Fruit fly (Drosophila melanogaster) whole organism, embryonic: Measurements from ENCODE around the gene CG16985.

Experiments used
- ATbp ChIP-seq: fragments of 200-800 bp; sonication (Bioruptor generic); optimal IDR thresholded peaks from 2 replicates; lab custom pipeline; 2017; ENCODE audit warnings: missing biosample characterization, mild to moderate bottlenecking, missing genetic modification characterization, missing genetic modification reagents
- Adf1 ChIP-seq: fragments of 200-800 bp; sonication (Bioruptor generic); IDR thresholded peaks from 2 replicates; pipeline ENCODE4 v1.3.6; 2022; ENCODE audit warnings: missing biosample characterization, missing genetic modification characterization
- B-H1 ChIP-seq: fragments of 200-800 bp; sonication (Bioruptor generic); IDR thresholded peaks from 3 replicates; pipeline ENCODE4 v1.3.6; 2022; ENCODE audit warnings: missing biosample characterization, missing genetic modification characterization
- CG10147 ChIP-seq: fragments of 200-800 bp; sonication (Bioruptor generic); optimal IDR thresholded peaks from 2 replicates; lab custom pipeline; 2019; ENCODE audit warnings: missing biosample characterization, mild to moderate bottlenecking, missing genetic modification characterization, moderate library complexity
- CG10274 ChIP-seq: fragments of 200-800 bp; sonication (Bioruptor generic); optimal IDR thresholded peaks from 3 replicates; lab custom pipeline; 2017; ENCODE audit warnings: missing biosample characterization, mild to moderate bottlenecking, missing genetic modification characterization
- CG10565 ChIP-seq: fragments of 200-800 bp; sonication (Bioruptor generic); optimal IDR thresholded peaks from 3 replicates; lab custom pipeline; 2016; ENCODE audit warnings: missing biosample characterization, mild to moderate bottlenecking, missing genetic modification characterization
- CG14667 ChIP-seq: fragments of 200-800 bp; sonication (Bioruptor generic); IDR thresholded peaks from 2 replicates; pipeline ENCODE4 v1.3.6; 2022; ENCODE audit warnings: missing biosample characterization, missing genetic modification characterization
- CG16815 ChIP-seq: fragments of 200-800 bp; sonication (Bioruptor generic); optimal IDR thresholded peaks from 3 replicates; lab custom pipeline; 2017; ENCODE audit warnings: missing biosample characterization, mild to moderate bottlenecking, missing genetic modification characterization
- CG2116 ChIP-seq: fragments of 200-800 bp; sonication (Bioruptor generic); optimal IDR thresholded peaks from 3 replicates; lab custom pipeline; 2018; ENCODE audit warnings: missing biosample characterization, mild to moderate bottlenecking, missing genetic modification characterization
- CG33213 ChIP-seq: fragments of 200-800 bp; sonication (Bioruptor generic); optimal IDR thresholded peaks from 3 replicates; lab custom pipeline; 2016; ENCODE audit warnings: missing biosample characterization, missing genetic modification characterization
- CG34224 ChIP-seq: fragments of 200-800 bp; sonication (Bioruptor generic); IDR thresholded peaks from 3 replicates; pipeline ENCODE4 v1.3.6; 2022; ENCODE audit warnings: missing biosample characterization, missing genetic modification characterization; ENCODE audit not compliant: partially characterized antibody
- CG4730 ChIP-seq: fragments of 200-800 bp; sonication (Bioruptor generic); IDR thresholded peaks from 2 replicates; pipeline ENCODE4 v1.3.6; 2022; ENCODE audit warnings: missing biosample characterization, missing genetic modification characterization
- CG6175 ChIP-seq: fragments of 200-800 bp; sonication (Bioruptor generic); IDR thresholded peaks from 3 replicates; pipeline ENCODE4 v1.3.6; 2022; ENCODE audit warnings: missing biosample characterization, missing genetic modification characterization
- CG7556 ChIP-seq: fragments of 200-800 bp; sonication (Bioruptor generic); optimal IDR thresholded peaks from 2 replicates; lab custom pipeline; 2017; ENCODE audit warnings: missing biosample characterization, mild to moderate bottlenecking, missing genetic modification characterization
- CG8089 ChIP-seq: fragments of 200-800 bp; sonication (Bioruptor generic); optimal IDR thresholded peaks from 3 replicates; lab custom pipeline; 2016; ENCODE audit warnings: missing biosample characterization, missing genetic modification characterization
- CG9797 ChIP-seq: fragments of 200-800 bp; sonication (Bioruptor generic); optimal IDR thresholded peaks from 3 replicates; lab custom pipeline; 2018; ENCODE audit warnings: missing biosample characterization, mild to moderate bottlenecking, missing genetic modification characterization
- Camta ChIP-seq: fragments of 200-800 bp; sonication (Bioruptor generic); optimal IDR thresholded peaks from 2 replicates; lab custom pipeline; 2016; ENCODE audit warnings: missing biosample characterization, missing genetic modification characterization
- D ChIP-seq, 2 experiments: fragments of 200-800 bp in 1 of 2; fragments of >200 bp in 1 of 2; sonication (Bioruptor generic) in 1 of 2; optimal IDR thresholded peaks; 2 replicates in 1 of 2; 3 replicates in 1 of 2; lab custom pipeline; 2017; ENCODE audit warnings: mild to moderate bottlenecking in 1 of 2, missing biosample characterization in 1 of 2, missing genetic modification characterization in 1 of 2, missing genetic modification reagents in 1 of 2
- Dad ChIP-seq: fragments of 200-800 bp; sonication (Bioruptor generic); optimal IDR thresholded peaks from 3 replicates; lab custom pipeline; 2016; ENCODE audit warnings: missing biosample characterization, missing genetic modification characterization
- Dbx ChIP-seq: fragments of 200-800 bp; sonication (Bioruptor generic); IDR thresholded peaks from 3 replicates; pipeline ENCODE4 v1.3.6; 2022; ENCODE audit warnings: missing biosample characterization, missing genetic modification characterization
- Deaf1 ChIP-seq: fragments of 200-800 bp; optimal IDR thresholded peaks from 3 replicates; lab custom pipeline; 2019; ENCODE audit warnings: missing biosample characterization, mild to moderate bottlenecking, missing genetic modification characterization, moderate library complexity
- Dip3 ChIP-seq: fragments of 200-800 bp; sonication (Bioruptor generic); optimal IDR thresholded peaks from 3 replicates; lab custom pipeline; 2016; ENCODE audit warnings: missing biosample characterization, missing genetic modification characterization
- Elba2 ChIP-seq: fragments of 200-800 bp; sonication (Bioruptor generic); optimal IDR thresholded peaks from 3 replicates; lab custom pipeline; 2016; ENCODE audit warnings: missing biosample characterization, missing genetic modification characterization
- Fer1 ChIP-seq: fragments of 200-800 bp; sonication (Bioruptor generic); optimal IDR thresholded peaks from 2 replicates; lab custom pipeline; 2017; ENCODE audit warnings: missing biosample characterization, mild to moderate bottlenecking, missing genetic modification characterization
- HLH3B ChIP-seq: fragments of 200-800 bp; sonication (Bioruptor generic); IDR thresholded peaks from 2 replicates; pipeline ENCODE4 v1.3.6; 2022; ENCODE audit warnings: missing biosample characterization, missing genetic modification characterization
- HmgZ ChIP-seq: fragments of 200-800 bp; sonication (Bioruptor generic); optimal IDR thresholded peaks from 2 replicates; lab custom pipeline; 2018; ENCODE audit warnings: missing biosample characterization, mild to moderate bottlenecking, missing genetic modification characterization
- Rfx ChIP-seq: fragments of 200-800 bp; sonication (Bioruptor generic); IDR thresholded peaks from 2 replicates; pipeline ENCODE4 v1.3.6; 2022; ENCODE audit warnings: missing biosample characterization, missing genetic modification characterization
- Six4 ChIP-seq: fragments of 200-800 bp; sonication (Bioruptor generic); optimal IDR thresholded peaks from 2 replicates; lab custom pipeline; 2016; ENCODE audit warnings: missing biosample characterization, missing genetic modification characterization
- Sox100B ChIP-seq: fragments of 200-800 bp; sonication (Bioruptor generic); optimal IDR thresholded peaks from 3 replicates; lab custom pipeline; 2018; ENCODE audit warnings: missing biosample characterization, mild to moderate bottlenecking, missing genetic modification characterization
- al ChIP-seq: fragments of 200-800 bp; sonication (Bioruptor generic); IDR thresholded peaks from 2 replicates; pipeline ENCODE4 v1.3.6; 2022; ENCODE audit warnings: missing biosample characterization, missing genetic modification characterization
- ase ChIP-seq: fragments of 200-800 bp; sonication (Bioruptor generic); IDR thresholded peaks from 3 replicates; pipeline ENCODE4 v1.3.6; 2022; ENCODE audit warnings: missing biosample characterization, missing genetic modification characterization
- chinmo ChIP-seq: fragments of 200-800 bp; sonication (Bioruptor generic); IDR thresholded peaks from 4 replicates; pipeline ENCODE4 v1.3.6; 2022; ENCODE audit warnings: missing biosample characterization, missing genetic modification characterization; ENCODE audit not compliant: partially characterized antibody
- crol ChIP-seq: fragments of 200-800 bp; sonication (Bioruptor generic); IDR thresholded peaks from 2 replicates; pipeline ENCODE4 v1.3.6; 2022; ENCODE audit warnings: missing biosample characterization, missing genetic modification characterization
- gem ChIP-seq: fragments of 200-800 bp; sonication (Bioruptor generic); optimal IDR thresholded peaks from 2 replicates; lab custom pipeline; 2019; ENCODE audit warnings: missing biosample characterization, mild to moderate bottlenecking, missing genetic modification characterization, moderate library complexity
- hbn ChIP-seq: fragments of 200-800 bp; sonication (Bioruptor generic); IDR thresholded peaks from 2 replicates; pipeline ENCODE4 v1.3.6; 2022; ENCODE audit warnings: missing biosample characterization, missing genetic modification characterization; ENCODE audit not compliant: partially characterized antibody
- hkb ChIP-seq, 2 experiments: fragments of 200-800 bp in 1 of 2; fragments of >200 bp in 1 of 2; sonication (Bioruptor generic) in 1 of 2; IDR thresholded peaks in 1 of 2; optimal IDR thresholded peaks in 1 of 2; 2 replicates each; pipeline versions ENCODE4 v1.3.6 to Lab custom; 2017 to 2022; ENCODE audit warnings: missing biosample characterization in 1 of 2, missing genetic modification characterization in 1 of 2
- nau ChIP-seq: fragments of 200-800 bp; sonication (Bioruptor generic); optimal IDR thresholded peaks from 3 replicates; lab custom pipeline; 2017; ENCODE audit warnings: missing biosample characterization, mild to moderate bottlenecking, missing genetic modification characterization, missing genetic modification reagents
- oc ChIP-seq: fragments of 200-800 bp; sonication (Bioruptor generic); optimal IDR thresholded peaks from 2 replicates; lab custom pipeline; 2018; ENCODE audit warnings: missing biosample characterization, mild to moderate bottlenecking, missing genetic modification characterization, moderate library complexity
- peb ChIP-seq: fragments of 200-800 bp; sonication (Bioruptor generic); IDR thresholded peaks from 2 replicates; pipeline ENCODE4 v1.3.6; 2022; ENCODE audit warnings: missing biosample characterization, missing genetic modification characterization
- psq ChIP-seq: fragments of 200-800 bp; sonication (Bioruptor generic); optimal IDR thresholded peaks from 2 replicates; lab custom pipeline; 2017; ENCODE audit warnings: missing biosample characterization, missing genetic modification characterization
- sd ChIP-seq: fragments of 200-800 bp; sonication (Bioruptor generic); optimal IDR thresholded peaks from 3 replicates; lab custom pipeline; 2018; ENCODE audit warnings: missing biosample characterization, mild to moderate bottlenecking, missing genetic modification characterization, moderate library complexity
- slbo ChIP-seq: fragments of 200-800 bp; sonication (Bioruptor generic); IDR thresholded peaks from 2 replicates; pipeline ENCODE4 v1.3.6; 2022; ENCODE audit warnings: missing biosample characterization, missing genetic modification characterization
- so ChIP-seq: fragments of 200-800 bp; sonication (Bioruptor generic); IDR thresholded peaks from 3 replicates; pipeline ENCODE4 v1.3.6; 2022; ENCODE audit warnings: missing biosample characterization, missing genetic modification characterization
- stc ChIP-seq: fragments of 200-800 bp; sonication (Bioruptor generic); IDR thresholded peaks from 2 replicates; pipeline ENCODE4 v1.3.6; 2022; ENCODE audit warnings: missing biosample characterization, missing genetic modification characterization
- tin ChIP-seq: fragments of 200-800 bp; sonication (Bioruptor generic); optimal IDR thresholded peaks from 3 replicates; lab custom pipeline; 2016; ENCODE audit warnings: missing biosample characterization, missing genetic modification characterization
- ttk ChIP-seq: fragments of 200-800 bp; sonication (Bioruptor generic); IDR thresholded peaks from 2 replicates; pipeline ENCODE4 v2.1.2; 2022; ENCODE audit warnings: missing biosample characterization, missing genetic modification characterization
- unc-4 ChIP-seq: fragments of 200-800 bp; sonication (Bioruptor generic); IDR thresholded peaks from 2 replicates; pipeline ENCODE4 v1.3.6; 2022; ENCODE audit warnings: missing biosample characterization, missing genetic modification characterization; ENCODE audit not compliant: partially characterized antibody
- zen2 ChIP-seq: fragments of 200-800 bp; sonication (Bioruptor generic); IDR thresholded peaks from 3 replicates; pipeline ENCODE4 v1.3.6; 2022; ENCODE audit warnings: missing biosample characterization, missing genetic modification characterization; ENCODE audit not compliant: partially characterized antibody

Gene CG16985

DNA sequence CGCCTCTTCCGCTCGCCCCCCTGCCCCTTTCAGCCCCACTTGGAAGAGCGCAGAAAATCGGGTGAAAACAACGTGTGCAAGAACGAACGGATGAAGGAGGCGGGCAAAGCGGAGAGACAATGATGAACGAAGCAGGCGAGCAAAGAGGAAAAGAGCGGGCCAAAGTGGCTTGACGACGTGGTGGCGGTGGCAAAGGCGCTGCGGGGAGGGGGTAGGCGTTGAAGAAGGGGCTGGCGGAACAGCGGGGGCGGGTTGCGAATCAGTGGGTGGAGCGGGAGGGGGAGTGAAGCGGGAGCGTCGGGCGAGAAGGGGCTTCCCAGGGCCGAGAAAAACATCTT lies 33.6 kb downstream of the CG16985 start (continued):
- TF ChIP-seq D (optimal IDR thresholded peaks at IDR 0.05; lab: Kevin White, UChicago) (no peak), D (GFP tag; optimal IDR thresholded peaks at IDR 0.05; lab: Kevin White, UChicago) (no peak), Sox100B (GFP tag; lab: Kevin White, UChicago) (no peak), nau (peak; percentile 5), crol (GFP tag; lab: Robert Waterston, UW) (peak; percentile 100), unc-4 (GFP tag; lab: Robert Waterston, UW) (peak; percentile 34; the same call in 1 of the 2 replicates), CG4730 (GFP tag; lab: Robert Waterston, UW) (no peak), Camta (GFP tag; lab: Kevin White, UChicago) (no peak), Rfx (0 out of 2 replicates have a peak, but pooled peaks have one; percentile 10), HmgZ (tag; lab: Kevin White, UChicago) (peak; percentile 6), so (GFP tag; lab: Robert Waterston, UW) (no peak), CG7556 (GFP tag; lab: Kevin White, UChicago) (no peak), Fer1 (GFP tag; lab: Kevin White, UChicago) (peak; percentile 4), ttk (0 out of 2 replicates have a peak, but pooled peaks have one; percentile 11), CG10147 (GFP tag; lab: Kevin White, UChicago) (no peak), Dip3 (GFP tag; lab: Kevin White, UChicago) (no peak), zen2 (peak; percentile 38; the same call in 1 of the 3 replicates), HLH3B (GFP tag; lab: Robert Waterston, UW) (no peak), slbo (GFP tag; lab: Robert Waterston, UW) (peak; percentile 35; the same call in 1 of the 2 replicates), CG14667 (GFP tag; lab: Robert Waterston, UW) (no peak), tin (GFP tag; lab: Kevin White, UChicago) (no peak), chinmo (GFP tag; lab: Robert Waterston, UW) (peak; percentile 89; the same call in 1 of the 4 replicates), sd (tag; lab: Kevin White, UChicago) (no peak), stc (GFP tag; lab: Robert Waterston, UW) (0 out of 2 replicates have a peak, but pooled peaks have one; percentile 14), CG9797 (GFP tag; lab: Kevin White, UChicago) (no peak), Dbx (GFP tag; lab: Robert Waterston, UW) (0 out of 3 replicates have a peak, but pooled peaks have one; percentile 9), hbn (GFP tag; lab: Robert Waterston, UW) (0 out of 2 replicates have a peak, but pooled peaks have one; percentile 20), hkb (optimal IDR thresholded peaks at IDR 0.05; lab: Kevin White, UChicago) (no peak), hkb (GFP tag; IDR thresholded peaks at IDR 0.05; lab: Robert Waterston, UW) (no peak), Elba2 (no peak), CG34224 (GFP tag; lab: Robert Waterston, UW) (0 out of 3 replicates have a peak, but pooled peaks have one; percentile 39), gem (tag; lab: Kevin White, UChicago) (no peak), al (GFP tag; lab: Robert Waterston, UW) (0 out of 2 replicates have a peak, but pooled peaks have one; percentile 28), ATbp (GFP tag; lab: Kevin White, UChicago) (no peak), CG33213 (GFP tag; lab: Kevin White, UChicago) (no peak), oc (tag; lab: Kevin White, UChicago) (no peak), B-H1 (no peak), CG2116 (peak; percentile 44), psq (GFP tag; lab: Kevin White, UChicago) (peak; percentile 100), CG10565 (GFP tag; lab: Kevin White, UChicago) (no peak), Deaf1 (tag; lab: Kevin White, UChicago) (peak; percentile 28), CG10274 (no peak), Dad (no peak), ase (GFP tag; lab: Robert Waterston, UW) (no peak), CG8089 (GFP tag; lab: Kevin White, UChicago) (no peak), peb (GFP tag; lab: Robert Waterston, UW) (no peak), CG6175 (peak; percentile 51; the same call in 1 of the 3 replicates), Adf1 (GFP tag; lab: Robert Waterston, UW) (peak; percentile 66), Six4 (GFP tag; lab: Kevin White, UChicago) (no peak), CG16815 (GFP tag; lab: Kevin White, UChicago) (no peak)
